Worm (Caenorhabditis elegans): ENCODE results near the gene srw-43.

- TF ChIP-seq dao-5 (tag; optimal IDR thresholded peaks at IDR 0.05) (no peak), him-1 (tag; optimal IDR thresholded peaks at IDR 0.05) (no peak)
These were observed 41.1 kb downstream of the srw-43 start, which contains the start of gene T25E12.14 for ce11 chrV:16726915-16727314.
